Fruit fly (Drosophila melanogaster): ENCODE measurements around the gene CG2006.

dm6 chr3R:29502978-29503377 is 13.7 kb downstream of the CG2006 start:
- TF ChIP-seq sage (GFP tag; optimal IDR thresholded peaks at IDR 0.05) (no peak), br (GFP tag; optimal IDR thresholded peaks at IDR 0.05) (no peak), lola (GFP tag; optimal IDR thresholded peaks at IDR 0.05) (no peak), sv (GFP tag; optimal IDR thresholded peaks at IDR 0.05) (no peak), brk (GFP tag; optimal IDR thresholded peaks at IDR 0.05) (no peak), pan (optimal IDR thresholded peaks at IDR 0.05) (no peak), Abd-B (GFP tag; optimal IDR thresholded peaks at IDR 0.05) (no peak), Myc (optimal IDR thresholded peaks at IDR 0.05) (no peak), OdsH (GFP tag; optimal IDR thresholded peaks at IDR 0.05) (no peak), Mio (GFP tag; optimal IDR thresholded peaks at IDR 0.05) (no peak), psq (GFP tag; optimal IDR thresholded peaks at IDR 0.05) (no peak), usp (GFP tag; optimal IDR thresholded peaks at IDR 0.05) (no peak), dsf (GFP tag; optimal IDR thresholded peaks at IDR 0.05; ENCODE audit: borderline replicate concordance) (no peak), dl (GFP tag; optimal IDR thresholded peaks at IDR 0.05; ENCODE audit: insufficient read depth in 1 of 2, partially characterized antibody in 2 of 2) (no peak)
